Fruit fly (Drosophila melanogaster) whole organism, adult: ENCODE measurements around the gene Ogdh.
A peak's percentile ranks its signal among the peaks of the same experiment; 100 is the strongest.

ENCODE experiments used
- CG11617 ChIP-seq: fragments of 200-800 bp; sonication (Bioruptor generic); optimal IDR thresholded peaks from 2 replicates; lab custom pipeline; 2017; ENCODE audit warnings: mild to moderate bottlenecking, missing biosample characterization, missing genetic modification reagents, missing genetic modification characterization
- CG12768 ChIP-seq: fragments of 200-800 bp; sonication (Bioruptor generic); optimal IDR thresholded peaks from 2 replicates; lab custom pipeline; 2017; ENCODE audit warnings: missing biosample characterization, missing genetic modification characterization, mild to moderate bottlenecking, moderate library complexity, missing genetic modification reagents
- CG14711 ChIP-seq: fragments of 200-800 bp; sonication (Bioruptor generic); optimal IDR thresholded peaks from 2 replicates; lab custom pipeline; 2018; ENCODE audit warnings: missing biosample characterization, mild to moderate bottlenecking, missing genetic modification characterization, moderate library complexity
- CG1620 ChIP-seq: fragments of 200-800 bp; sonication (Bioruptor generic); optimal IDR thresholded peaks from 2 replicates; lab custom pipeline; 2016; ENCODE audit warnings: missing biosample characterization, missing genetic modification characterization
- CG33017 ChIP-seq: fragments of 200-800 bp; sonication (Bioruptor generic); optimal IDR thresholded peaks from 2 replicates; lab custom pipeline; 2018; ENCODE audit warnings: missing biosample characterization, mild to moderate bottlenecking, missing genetic modification characterization, moderate library complexity
- CG5204 ChIP-seq: fragments of 200-800 bp; sonication (Bioruptor generic); optimal IDR thresholded peaks from 2 replicates; lab custom pipeline; 2016; ENCODE audit warnings: missing biosample characterization, missing genetic modification characterization
- CG7045 ChIP-seq: fragments of 200-800 bp; sonication (Bioruptor generic); optimal IDR thresholded peaks from 2 replicates; lab custom pipeline; 2017; ENCODE audit warnings: missing biosample characterization, mild to moderate bottlenecking, missing genetic modification characterization
- CG7101 ChIP-seq: fragments of 200-800 bp; sonication (Bioruptor generic); optimal IDR thresholded peaks from 2 replicates; lab custom pipeline; 2018; ENCODE audit warnings: missing biosample characterization, mild to moderate bottlenecking, missing genetic modification characterization, moderate library complexity
- Clk ChIP-seq: fragments of 200-800 bp; sonication (Bioruptor generic); optimal IDR thresholded peaks from 2 replicates; lab custom pipeline; 2017; ENCODE audit warnings: missing biosample characterization, missing genetic modification characterization
- Crg-1 ChIP-seq: fragments of 200-800 bp; sonication (Bioruptor generic); optimal IDR thresholded peaks from 2 replicates; lab custom pipeline; 2016; ENCODE audit warnings: missing biosample characterization, missing genetic modification characterization
- Hr96 ChIP-seq: fragments of 200-800 bp; sonication (Bioruptor generic); optimal IDR thresholded peaks from 2 replicates; lab custom pipeline; 2016; ENCODE audit warnings: missing biosample characterization, missing genetic modification characterization
- Mnt ChIP-seq: fragments of 200-800 bp; sonication (Bioruptor generic); optimal IDR thresholded peaks from 2 replicates; lab custom pipeline; 2016; ENCODE audit warnings: missing biosample characterization, mild to moderate bottlenecking, missing genetic modification characterization
- bab1 ChIP-seq: fragments of 200-800 bp; sonication (Bioruptor generic); optimal IDR thresholded peaks from 3 replicates; lab custom pipeline; 2019; ENCODE audit warnings: missing biosample characterization, mild to moderate bottlenecking, missing genetic modification characterization, moderate library complexity
- cic ChIP-seq: fragments of 200-800 bp; sonication (Bioruptor generic); optimal IDR thresholded peaks from 2 replicates; lab custom pipeline; 2017; ENCODE audit warnings: missing biosample characterization, mild to moderate bottlenecking, missing genetic modification characterization, moderate library complexity
- cnc ChIP-seq, 2 experiments: fragments of >200 bp; optimal IDR thresholded peaks; 2 replicates each; lab custom pipeline; 2017
- kay ChIP-seq: fragments of 200-800 bp; sonication (Bioruptor generic); peaks from one replicate; lab custom pipeline; 2016; ENCODE audit warnings: missing biosample characterization, missing genetic modification characterization, borderline replicate concordance
- ovo ChIP-seq: fragments of 200-800 bp; sonication (Bioruptor generic); optimal IDR thresholded peaks from 2 replicates; lab custom pipeline; 2016; ENCODE audit warnings: missing biosample characterization, missing genetic modification characterization
- pad ChIP-seq: fragments of 200-800 bp; sonication (Bioruptor generic); optimal IDR thresholded peaks from 3 replicates; lab custom pipeline; 2017; ENCODE audit warnings: missing biosample characterization, missing genetic modification characterization, mild to moderate bottlenecking, moderate library complexity, missing genetic modification reagents
- tj ChIP-seq: fragments of 200-800 bp; sonication (Bioruptor generic); optimal IDR thresholded peaks from 3 replicates; lab custom pipeline; 2017; ENCODE audit warnings: missing biosample characterization, mild to moderate bottlenecking, missing genetic modification characterization, moderate library complexity
- toe ChIP-seq: fragments of 200-800 bp; sonication (Bioruptor generic); optimal IDR thresholded peaks from 2 replicates; lab custom pipeline; 2016; ENCODE audit warnings: missing biosample characterization, missing genetic modification characterization

Ogdh gene

DNA sequence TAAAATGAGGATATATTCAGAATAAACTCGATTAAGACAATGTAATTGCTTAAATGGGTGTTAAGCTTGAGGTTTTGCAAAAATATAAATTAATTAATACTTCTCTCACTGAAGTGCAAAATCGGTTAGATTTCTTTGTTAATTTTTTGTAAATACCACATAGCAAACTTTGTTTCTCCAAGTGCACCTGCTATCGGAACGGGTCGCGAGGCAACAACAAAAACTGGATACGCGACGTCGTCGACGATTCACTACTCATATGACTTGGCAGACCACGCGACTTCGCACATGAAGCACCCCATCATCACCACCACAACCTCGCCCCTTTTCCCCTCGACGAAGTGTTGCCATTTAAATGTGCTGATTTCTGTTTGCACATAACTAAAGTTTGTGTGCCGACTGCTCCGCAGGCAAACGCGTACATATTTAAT, 52.4 kb downstream of the Ogdh start:
- TF ChIP-seq Mnt (GFP tag; lab: Kevin White, UChicago) (peak; percentile 82), pad (peak; percentile 16), Hr96 (GFP tag; lab: Kevin White, UChicago) (no peak), CG5204 (GFP tag; lab: Kevin White, UChicago) (no peak), CG7045 (GFP tag; lab: Kevin White, UChicago) (peak; percentile 51), CG14711 (tag; lab: Kevin White, UChicago) (no peak), kay (GFP tag; lab: Kevin White, UChicago) (peak; percentile 94), ovo (GFP tag; lab: Kevin White, UChicago) (peak; percentile 54), CG11617 (GFP tag; lab: Kevin White, UChicago) (peak; percentile 7), CG33017 (tag; lab: Kevin White, UChicago) (peak; percentile 46), Clk (GFP tag; lab: Kevin White, UChicago) (peak; percentile 54), Crg-1 (GFP tag; lab: Kevin White, UChicago) (no peak), cic (GFP tag; lab: Kevin White, UChicago) (peak; percentile 92), bab1 (GFP tag; lab: Kevin White, UChicago) (peak; percentile 18), toe (no peak), CG7101 (tag; lab: Kevin White, UChicago) (no peak), CG12768 (GFP tag; lab: Kevin White, UChicago) (peak; percentile 63), CG1620 (GFP tag; lab: Kevin White, UChicago) (no peak), cnc (optimal IDR thresholded peaks at IDR 0.05; lab: Kevin White, UChicago) (no peak), tj (GFP tag; lab: Kevin White, UChicago) (peak; percentile 75)

- TF ChIP-seq cic (GFP tag; lab: Kevin White, UChicago) (peak; percentile 7), CG11617 (GFP tag; lab: Kevin White, UChicago) (no peak), kay (GFP tag; lab: Kevin White, UChicago) (peak; percentile 88)
Measured at dm6 chr3L:17007496-17007895, 52.9 kb downstream of the Ogdh start.

dm6 chr3L:17007945-17008344, 53.3 kb downstream of the Ogdh start:
- TF ChIP-seq CG12768 (GFP tag; lab: Kevin White, UChicago), result peak; percentile 75
- no peak for TF ChIP-seq Crg-1 (GFP tag; lab: Kevin White, UChicago)
- TF ChIP-seq toe, result no peak
- peak in 1 of 2 experiments; percentile 19 for TF ChIP-seq cnc (optimal IDR thresholded peaks at IDR 0.05; lab: Kevin White, UChicago)
- no peak for TF ChIP-seq bab1 (GFP tag; lab: Kevin White, UChicago)

DNA sequence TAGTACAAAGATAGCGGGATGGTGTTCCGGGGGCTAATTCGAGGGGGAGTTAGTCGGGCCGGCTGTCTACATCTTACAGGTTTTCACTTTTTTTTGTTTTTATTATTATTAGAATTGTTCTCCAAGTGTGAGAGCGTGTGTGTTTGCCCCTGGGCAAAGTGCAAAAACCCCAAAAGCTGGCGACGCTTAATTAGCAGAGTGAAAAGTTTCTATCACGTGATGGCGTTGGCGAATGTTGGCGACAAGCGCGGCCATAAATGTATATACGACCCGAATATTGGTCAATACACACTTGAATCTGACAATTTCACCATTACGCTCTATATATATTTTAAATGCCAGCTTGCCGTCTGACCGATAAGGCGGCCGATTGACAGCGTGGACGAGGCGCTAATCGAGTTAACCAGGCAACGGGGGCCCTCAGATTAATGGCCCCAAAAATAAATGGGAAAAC, 54.3 kb downstream of the Ogdh start:
- no peak for TF ChIP-seq Crg-1 (GFP tag; lab: Kevin White, UChicago)
- peak; percentile 12 for TF ChIP-seq tj (GFP tag; lab: Kevin White, UChicago)
- TF ChIP-seq bab1 (GFP tag; lab: Kevin White, UChicago), result no peak
- TF ChIP-seq CG1620 (GFP tag; lab: Kevin White, UChicago), result no peak
- peak; percentile 9 for TF ChIP-seq toe
- TF ChIP-seq Mnt (GFP tag; lab: Kevin White, UChicago), result no peak
- peak; percentile 47 for TF ChIP-seq cic (GFP tag; lab: Kevin White, UChicago)
- peak; percentile 2 for TF ChIP-seq CG33017 (tag; lab: Kevin White, UChicago)
- no peak for TF ChIP-seq CG5204 (GFP tag; lab: Kevin White, UChicago)
- TF ChIP-seq Clk (GFP tag; lab: Kevin White, UChicago), result no peak
- TF ChIP-seq kay (GFP tag; lab: Kevin White, UChicago), result peak; percentile 63
- no peak for TF ChIP-seq CG7101 (tag; lab: Kevin White, UChicago)

DNA sequence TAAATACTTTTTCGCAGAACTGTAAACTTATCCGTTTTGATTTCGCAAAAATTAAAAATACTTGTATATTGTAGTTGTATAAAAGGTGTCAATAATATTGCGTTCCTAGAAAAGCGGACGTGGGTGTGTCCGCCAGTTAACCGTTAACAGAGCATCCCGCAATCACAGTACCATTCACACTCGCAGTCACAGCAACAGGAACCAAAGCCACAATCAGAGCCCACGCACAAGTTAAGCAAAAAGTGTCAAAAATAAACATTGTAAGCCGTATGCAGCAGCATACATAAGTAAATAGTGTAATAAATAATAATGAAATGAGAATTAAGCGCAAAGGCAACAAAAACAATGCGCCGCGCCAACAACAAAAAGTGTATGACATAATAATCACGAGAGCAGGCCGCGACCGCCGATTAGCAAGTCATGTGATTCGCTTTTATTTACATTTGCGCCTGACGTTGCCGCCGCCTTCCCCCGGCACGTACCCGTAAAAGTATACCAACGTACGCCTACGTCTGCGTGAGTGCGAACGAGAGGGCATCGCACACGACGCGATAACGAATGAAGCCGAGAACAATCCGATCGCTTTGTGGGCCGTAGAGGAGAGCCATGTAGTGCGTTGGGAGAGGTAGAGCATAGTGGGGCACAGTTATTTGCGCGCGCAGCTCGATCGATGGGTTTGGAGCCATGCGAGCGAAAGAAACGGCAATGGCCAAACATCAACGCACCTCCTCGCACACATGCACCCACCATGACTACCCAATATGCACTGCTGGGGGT, 55.3 kb downstream of the Ogdh start:
- peak; percentile 91 for TF ChIP-seq pad
- TF ChIP-seq cnc (optimal IDR thresholded peaks at IDR 0.05; lab: Kevin White, UChicago), result peak in 1 of 2 experiments; percentile 76
- peak; percentile 2 for TF ChIP-seq Crg-1 (GFP tag; lab: Kevin White, UChicago)
- peak; percentile 74 for TF ChIP-seq bab1 (GFP tag; lab: Kevin White, UChicago)
- no peak for TF ChIP-seq kay (GFP tag; lab: Kevin White, UChicago)
- peak; percentile 28 for TF ChIP-seq CG11617 (GFP tag; lab: Kevin White, UChicago)
- TF ChIP-seq CG5204 (GFP tag; lab: Kevin White, UChicago), result peak; percentile 53
- no peak for TF ChIP-seq CG14711 (tag; lab: Kevin White, UChicago)
- peak; percentile 92 for TF ChIP-seq Mnt (GFP tag; lab: Kevin White, UChicago)
- TF ChIP-seq Clk (GFP tag; lab: Kevin White, UChicago), result peak; percentile 38
- peak; percentile 69 for TF ChIP-seq CG33017 (tag; lab: Kevin White, UChicago)
- peak; percentile 78 for TF ChIP-seq Hr96 (GFP tag; lab: Kevin White, UChicago)
- TF ChIP-seq tj (GFP tag; lab: Kevin White, UChicago), result peak; percentile 92
- peak; percentile 82 for TF ChIP-seq ovo (GFP tag; lab: Kevin White, UChicago)
- TF ChIP-seq CG7101 (tag; lab: Kevin White, UChicago), result peak; percentile 44
- TF ChIP-seq CG7045 (GFP tag; lab: Kevin White, UChicago), result peak; percentile 53
- no peak for TF ChIP-seq toe
- TF ChIP-seq CG1620 (GFP tag; lab: Kevin White, UChicago), result peak; percentile 17
- peak; percentile 99 for TF ChIP-seq cic (GFP tag; lab: Kevin White, UChicago)
- peak; percentile 92 for TF ChIP-seq CG12768 (GFP tag; lab: Kevin White, UChicago)
